Worm (Caenorhabditis elegans) whole organism, L3 larva: ENCODE measurements around the gene nol-9.
"Not testable (repeated sequence)": the region's sequence is repeated elsewhere in the genome, so short reads cannot be mapped to it uniquely, and the experiment has no call there.

Experiments
- R02D3.7 ChIP-seq: fragments of 150-350 bp; optimal IDR thresholded peaks from 2 replicates; lab custom pipeline; 2014; ENCODE audit warnings: missing biosample characterization, missing genetic modification characterization
- ZK546.5 ChIP-seq: sonication (generic microtip); optimal IDR thresholded peaks from 2 replicates; lab custom pipeline; 2017; ENCODE audit warnings: missing biosample characterization, missing genetic modification characterization
- aly-2 ChIP-seq: fragments of 150-350 bp; optimal IDR thresholded peaks from 2 replicates; lab custom pipeline; 2014; ENCODE audit warnings: missing biosample characterization, missing genetic modification characterization
- ama-1 ChIP-seq: fragments of 150-350 bp; optimal IDR thresholded peaks from 2 replicates; lab custom pipeline; 2018
- ceh-82 ChIP-seq: fragments of 150-350 bp; optimal IDR thresholded peaks from 2 replicates; lab custom pipeline; 2014; ENCODE audit warnings: missing biosample characterization, missing genetic modification characterization
- ceh-9 ChIP-seq: sonication (generic microtip); optimal IDR thresholded peaks from 2 replicates; lab custom pipeline; 2018; ENCODE audit warnings: missing biosample characterization, missing genetic modification characterization
- daf-12 ChIP-seq: fragments of 150-350 bp; optimal IDR thresholded peaks from 2 replicates; lab custom pipeline; 2014; ENCODE audit warnings: missing biosample characterization, missing genetic modification reagents, missing genetic modification characterization
- egl-27 ChIP-seq: sonication (generic microtip); optimal IDR thresholded peaks from 4 replicates; lab custom pipeline; 2017; ENCODE audit warnings: missing biosample characterization, missing genetic modification reagents, missing genetic modification characterization
- egl-5 ChIP-seq: fragments of 150-350 bp; optimal IDR thresholded peaks from 2 replicates; lab custom pipeline; 2017; ENCODE audit warnings: missing biosample characterization, missing genetic modification reagents, missing genetic modification characterization, inconsistent platforms
- elt-1 ChIP-seq: fragments of 150-350 bp; optimal IDR thresholded peaks from 2 replicates; lab custom pipeline; 2014; ENCODE audit warnings: missing biosample characterization, missing genetic modification characterization
- elt-2 ChIP-seq: sonication (generic microtip); optimal IDR thresholded peaks from 2 replicates; lab custom pipeline; 2016; ENCODE audit warnings: missing genetic modification reagents, mild to moderate bottlenecking, missing genetic modification characterization, missing compliant biosample characterization
- elt-3 ChIP-seq, 3 experiments: fragments of 150-350 bp in 1 of 3; sonication (generic microtip) in 2 of 3; optimal IDR thresholded peaks; 2 replicates in 2 of 3; 4 replicates in 1 of 3; lab custom pipeline; 2014 to 2017; ENCODE audit warnings: missing biosample characterization in 3 of 3, missing genetic modification characterization in 3 of 3
- fkh-10 ChIP-seq: sonication (generic microtip); optimal IDR thresholded peaks from 2 replicates; lab custom pipeline; 2017; ENCODE audit warnings: missing biosample characterization, missing genetic modification reagents, missing genetic modification characterization
- fkh-2 ChIP-seq: fragments of 150-350 bp; optimal IDR thresholded peaks from 2 replicates; lab custom pipeline; 2014; ENCODE audit warnings: missing biosample characterization, missing genetic modification reagents, missing genetic modification characterization
- fos-1 ChIP-seq: fragments of 150-350 bp; optimal IDR thresholded peaks from 2 replicates; lab custom pipeline; 2014; ENCODE audit warnings: missing biosample characterization, missing genetic modification characterization
- hmg-11 ChIP-seq: sonication (generic microtip); optimal IDR thresholded peaks from 2 replicates; lab custom pipeline; 2016; ENCODE audit warnings: missing genetic modification characterization, missing compliant biosample characterization
- jun-1 ChIP-seq: fragments of 150-350 bp; optimal IDR thresholded peaks from 2 replicates; lab custom pipeline; 2014; ENCODE audit warnings: missing biosample characterization, missing genetic modification reagents, missing genetic modification characterization
- lin-15B ChIP-seq: fragments of 150-350 bp; optimal IDR thresholded peaks from 2 replicates; lab custom pipeline; 2014; ENCODE audit warnings: missing biosample characterization, missing genetic modification characterization
- lin-39 ChIP-seq: fragments of 150-350 bp; optimal IDR thresholded peaks from 2 replicates; lab custom pipeline; 2018; ENCODE audit warnings: missing biosample characterization, missing genetic modification reagents, missing genetic modification characterization
- lsy-12 ChIP-seq: sonication (generic microtip); optimal IDR thresholded peaks from 2 replicates; lab custom pipeline; 2016; ENCODE audit warnings: mild to moderate bottlenecking, missing genetic modification characterization, missing compliant biosample characterization
- mdl-1 ChIP-seq: fragments of 150-350 bp; optimal IDR thresholded peaks from 2 replicates; lab custom pipeline; 2014; ENCODE audit warnings: missing biosample characterization, missing genetic modification characterization
- nfya-1 ChIP-seq: sonication (generic microtip); optimal IDR thresholded peaks from 2 replicates; lab custom pipeline; 2017; ENCODE audit warnings: missing genetic modification characterization, mild to moderate bottlenecking, missing compliant biosample characterization, antibody characterized with exemption, moderate library complexity; ENCODE audit not compliant: insufficient read depth
- nhr-11 ChIP-seq: fragments of 150-350 bp; optimal IDR thresholded peaks from 2 replicates; lab custom pipeline; 2014; ENCODE audit warnings: missing biosample characterization, missing genetic modification characterization
- nhr-23 ChIP-seq: fragments of 150-350 bp; optimal IDR thresholded peaks from 2 replicates; lab custom pipeline; 2014; ENCODE audit warnings: missing biosample characterization, missing genetic modification reagents, missing genetic modification characterization
- nhr-237 ChIP-seq: fragments of 150-350 bp; optimal IDR thresholded peaks from 2 replicates; lab custom pipeline; 2014; ENCODE audit warnings: missing biosample characterization, missing genetic modification characterization
- nhr-25 ChIP-seq: sonication (generic microtip); optimal IDR thresholded peaks from 2 replicates; lab custom pipeline; 2017; ENCODE audit warnings: missing biosample characterization, missing genetic modification characterization
- nhr-76 ChIP-seq: fragments of 150-350 bp; sonication (generic microtip); optimal IDR thresholded peaks from 5 replicates; lab custom pipeline; 2014; ENCODE audit warnings: missing biosample characterization, missing genetic modification characterization
- pha-4 ChIP-seq: fragments of 150-350 bp; optimal IDR thresholded peaks from 2 replicates; lab custom pipeline; 2014; ENCODE audit warnings: missing biosample characterization, missing genetic modification reagents, missing genetic modification characterization
- pqm-1 ChIP-seq: fragments of 150-350 bp; optimal IDR thresholded peaks from 2 replicates; lab custom pipeline; 2017; ENCODE audit warnings: missing biosample characterization, missing genetic modification characterization, inconsistent platforms
- sea-2 ChIP-seq: fragments of 150-350 bp; sonication (generic microtip); optimal IDR thresholded peaks from 4 replicates; lab custom pipeline; 2014; ENCODE audit warnings: missing biosample characterization, missing genetic modification reagents, missing genetic modification characterization
- skn-1 ChIP-seq: fragments of 150-350 bp; optimal IDR thresholded peaks from 2 replicates; lab custom pipeline; 2014; ENCODE audit warnings: missing biosample characterization, missing genetic modification characterization
- snpc-4 ChIP-seq: fragments of 150-350 bp; optimal IDR thresholded peaks from 2 replicates; lab custom pipeline; 2014; ENCODE audit warnings: missing biosample characterization, missing genetic modification characterization
- tbx-2 ChIP-seq: sonication (generic microtip); optimal IDR thresholded peaks from 2 replicates; lab custom pipeline; 2016; ENCODE audit warnings: mild to moderate bottlenecking, missing genetic modification characterization, missing compliant biosample characterization
- unc-39 ChIP-seq: sonication (generic microtip); optimal IDR thresholded peaks from 4 replicates; lab custom pipeline; 2017; ENCODE audit warnings: missing biosample characterization, missing genetic modification characterization
- unc-62 ChIP-seq: fragments of 150-350 bp; sonication (generic microtip); optimal IDR thresholded peaks from 4 replicates; lab custom pipeline; 2014; ENCODE audit warnings: missing biosample characterization, missing genetic modification reagents, missing genetic modification characterization
- zag-1 ChIP-seq: fragments of 150-350 bp; optimal IDR thresholded peaks from 2 replicates; lab custom pipeline; 2014; ENCODE audit warnings: missing biosample characterization, missing genetic modification characterization
- ztf-11 ChIP-seq: fragments of 150-350 bp; optimal IDR thresholded peaks from 2 replicates; lab custom pipeline; 2014; ENCODE audit warnings: missing biosample characterization, missing genetic modification characterization
- ztf-4 ChIP-seq: fragments of 150-350 bp; optimal IDR thresholded peaks from 2 replicates; lab custom pipeline; 2014; ENCODE audit warnings: missing biosample characterization, missing genetic modification characterization

Gene nol-9

ce11 chrIV:13450740-13451139 is 28.4 kb downstream of the nol-9 start:
- TF ChIP-seq mdl-1 (tag; lab: Kevin White, UChicago) = no peak
- no peak for TF ChIP-seq unc-62 (GFP tag; lab: Kevin White, UChicago)
- TF ChIP-seq daf-12 (tag; lab: Kevin White, UChicago) = no peak
- TF ChIP-seq unc-39 = no peak
- no peak for TF ChIP-seq ZK546.5 (tag; lab: Kevin White, UChicago)
- TF ChIP-seq zag-1 (tag; lab: Kevin White, UChicago) = no peak
- TF ChIP-seq aly-2 (tag; lab: Kevin White, UChicago) = no peak
- no peak for TF ChIP-seq R02D3.7 (tag; lab: Kevin White, UChicago)
- no peak for TF ChIP-seq ztf-11 (tag; lab: Kevin White, UChicago)

DNA sequence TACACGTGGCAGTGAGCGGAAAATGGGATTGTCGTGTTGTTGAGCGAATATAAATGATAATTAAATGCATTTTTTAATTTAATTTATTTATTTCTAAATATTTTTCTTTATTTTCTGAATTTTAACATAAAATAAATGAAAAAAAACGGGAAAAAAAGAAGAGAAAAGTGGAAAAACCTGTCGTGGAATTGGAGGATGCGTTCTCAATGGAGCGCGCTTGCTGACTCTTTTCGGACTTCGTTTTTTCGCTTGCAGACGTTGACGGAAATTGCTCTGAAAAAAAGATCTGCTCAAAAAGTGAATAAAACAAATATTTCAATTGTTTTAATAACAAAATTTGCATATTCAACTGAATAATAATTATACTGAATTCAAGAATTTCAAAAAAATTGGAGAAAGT is 31.2 kb downstream of the nol-9 start:
- TF ChIP-seq lin-15B (tag; lab: Kevin White, UChicago) (peak; percentile 60), fkh-2 (tag; lab: Kevin White, UChicago) (no peak), nhr-23 (tag; lab: Kevin White, UChicago) (peak; percentile 1), ama-1 (lab: Kevin White, UChicago) (no peak), fos-1 (tag; lab: Kevin White, UChicago) (no peak), snpc-4 (tag; lab: Kevin White, UChicago) (no peak), elt-1 (tag; lab: Kevin White, UChicago) (no peak), elt-3 (tag; optimal IDR thresholded peaks at IDR 0.05; lab: Kevin White, UChicago) (no peak), elt-2 (tag; lab: Kevin White, UChicago) (no peak), nhr-76 (tag; lab: Kevin White, UChicago) (no peak), pha-4 (tag; lab: Kevin White, UChicago) (peak; percentile 46), aly-2 (tag; lab: Kevin White, UChicago) (no peak), nfya-1 (tag; lab: Kevin White, UChicago) (peak; percentile 37), jun-1 (no peak), tbx-2 (tag; lab: Kevin White, UChicago) (no peak)

DNA sequence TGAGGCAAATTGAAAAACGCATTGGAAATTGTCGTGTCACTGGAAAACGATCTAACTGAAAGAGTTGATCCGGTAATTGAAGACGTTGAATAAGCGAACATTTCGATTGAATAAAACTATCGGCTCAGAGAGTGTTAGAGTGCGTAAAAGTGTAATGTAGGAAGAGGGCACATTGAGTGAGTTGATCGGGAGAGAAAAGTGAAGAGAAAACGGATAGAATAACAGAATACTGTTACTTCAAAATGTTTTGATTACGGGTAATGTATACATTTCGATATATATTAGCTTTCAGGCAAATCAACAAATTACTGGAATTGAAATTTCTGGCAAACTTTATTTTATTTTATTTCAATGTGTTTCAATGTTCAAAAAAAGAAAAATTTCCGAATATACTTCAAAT is 32.4 kb downstream of the nol-9 start, which contains the start of gene uso-1:
uso-1 (minus strand) TSS at position 101 of the 400 bp plus-strand sequence.
- TF ChIP-seq fos-1 (tag; lab: Kevin White, UChicago) (no peak), unc-39 (no peak), fkh-10 (GFP tag; lab: Kevin White, UChicago) (no peak), hmg-11 (tag; lab: Kevin White, UChicago) (no peak)

DNA sequence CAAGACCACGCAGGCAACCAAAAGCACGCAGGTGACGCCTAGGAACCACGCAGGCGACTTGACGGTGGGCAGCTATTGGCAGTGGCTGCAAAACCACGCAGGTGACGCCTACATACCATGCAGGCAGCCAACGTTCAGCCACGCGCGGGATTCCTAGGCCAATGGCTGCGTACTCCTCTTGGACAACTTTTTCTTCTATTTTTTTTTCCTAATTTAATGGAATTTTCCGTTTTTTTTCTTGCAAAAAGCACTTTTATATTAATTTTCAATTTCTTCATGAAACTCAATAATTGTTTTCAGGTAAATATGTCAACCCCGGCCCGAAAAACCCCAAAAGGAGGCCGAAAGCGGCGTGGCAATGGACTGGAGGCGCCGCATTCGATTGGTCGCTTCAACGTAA is 32.9 kb downstream of the nol-9 start, which contains the start of gene Y38H8A.7:
Y38H8A.7 (plus strand) TSS at position 301 of the 400 bp plus-strand sequence.
- not testable (repeated sequence) for TF ChIP-seq nfya-1 (tag; lab: Kevin White, UChicago); unc-39; fkh-2 (tag; lab: Kevin White, UChicago)
- TF ChIP-seq, all 47 proteins: peak for 0; not testable (repeated sequence) for 47

DNA sequence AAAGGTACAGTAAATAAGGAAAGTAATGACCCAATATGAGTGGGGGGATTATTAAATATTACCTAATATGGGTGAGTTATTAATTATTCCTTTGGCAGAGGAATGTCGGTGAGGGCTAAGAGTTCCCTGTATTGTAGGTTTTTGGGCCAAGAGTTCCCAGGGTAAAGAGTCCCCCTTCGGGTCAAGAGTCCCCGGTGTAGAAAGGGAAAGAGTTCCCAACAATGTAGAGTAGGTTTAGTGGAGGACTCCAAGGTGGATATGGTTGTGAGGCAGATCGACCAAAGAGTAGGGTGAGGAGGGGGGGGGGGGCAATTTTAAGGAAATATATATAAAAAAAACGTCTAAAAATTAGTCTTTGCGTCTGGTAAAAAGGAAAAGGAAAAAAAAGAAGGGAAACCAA is 34.6 kb downstream of the nol-9 start:
- TF ChIP-seq nhr-237 (tag; lab: Kevin White, UChicago) (no peak), ztf-4 (no peak)

DNA sequence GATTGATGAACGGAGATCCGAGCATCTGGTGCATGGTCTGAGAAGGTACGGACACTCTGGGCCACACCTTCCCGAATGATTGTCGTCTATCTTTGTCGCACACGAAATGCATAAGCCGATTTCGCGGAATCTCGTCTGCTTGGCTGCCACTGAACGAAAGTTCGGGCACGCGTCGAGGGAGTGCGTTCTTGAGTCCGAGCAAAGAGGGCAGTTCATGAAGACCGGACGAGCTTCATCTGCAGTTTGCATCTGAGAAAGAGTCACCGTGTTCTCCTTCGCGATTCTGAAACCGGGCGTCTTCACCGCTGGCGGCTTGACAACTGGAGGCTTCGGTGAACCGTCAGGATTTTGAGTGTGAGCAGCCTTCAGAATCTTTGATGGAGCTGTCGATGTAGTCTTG is 35.9 kb downstream of the nol-9 start:
- TF ChIP-seq nhr-76 (tag; lab: Kevin White, UChicago) (no peak), nhr-25 (tag; lab: Kevin White, UChicago) (no peak), egl-5 (tag; lab: Kevin White, UChicago) (no peak), ceh-82 (tag; lab: Kevin White, UChicago) (no peak), pqm-1 (tag; lab: Kevin White, UChicago) (no peak), sea-2 (GFP tag; lab: Kevin White, UChicago) (no peak), skn-1 (tag; lab: Kevin White, UChicago) (no peak), unc-62 (GFP tag; lab: Kevin White, UChicago) (no peak), snpc-4 (tag; lab: Kevin White, UChicago) (no peak), egl-27 (no peak), elt-2 (tag; lab: Kevin White, UChicago) (no peak), elt-3 (tag; optimal IDR thresholded peaks at IDR 0.05; lab: Kevin White, UChicago) (no peak), unc-39 (no peak), lsy-12 (tag; lab: Kevin White, UChicago) (no peak), fkh-2 (tag; lab: Kevin White, UChicago) (no peak), ceh-9 (no peak), nhr-11 (no peak), lin-39 (tag; lab: Kevin White, UChicago) (no peak), fos-1 (tag; lab: Kevin White, UChicago) (no peak)
